Worm (Caenorhabditis elegans) whole organism, late embryonic: ENCODE data around the gene F09F9.1.

ENCODE experiments used
- ama-1 ChIP-seq: fragments of 150-350 bp; optimal IDR thresholded peaks from 2 replicates; lab custom pipeline; 2014
- fax-1 ChIP-seq: sonication (generic microtip); optimal IDR thresholded peaks from 2 replicates; lab custom pipeline; 2016; ENCODE audit warnings: missing genotype, missing genetic modification characterization, missing compliant biosample characterization
- fkh-10 ChIP-seq: fragments of 150-350 bp; optimal IDR thresholded peaks from 2 replicates; lab custom pipeline; 2014; ENCODE audit warnings: missing biosample characterization, missing genetic modification reagents, missing genetic modification characterization
- hlh-8 ChIP-seq: sonication (generic microtip); optimal IDR thresholded peaks from 2 replicates; lab custom pipeline; 2016; ENCODE audit warnings: missing genotype, missing genetic modification characterization, missing compliant biosample characterization
- lim-6 ChIP-seq: sonication (generic microtip); optimal IDR thresholded peaks from 2 replicates; lab custom pipeline; 2016; ENCODE audit warnings: missing genetic modification characterization, missing compliant biosample characterization
- madf-2 ChIP-seq: sonication (generic microtip); optimal IDR thresholded peaks from 2 replicates; lab custom pipeline; 2017; ENCODE audit warnings: missing genetic modification characterization, missing compliant biosample characterization
- unc-42 ChIP-seq: sonication (generic microtip); optimal IDR thresholded peaks from 2 replicates; lab custom pipeline; 2016; ENCODE audit warnings: missing genotype, missing genetic modification characterization, missing compliant biosample characterization
- unc-55 ChIP-seq: sonication (generic microtip); optimal IDR thresholded peaks from 2 replicates; lab custom pipeline; 2017; ENCODE audit warnings: missing biosample characterization, missing genetic modification reagents, missing genetic modification characterization

DNA sequence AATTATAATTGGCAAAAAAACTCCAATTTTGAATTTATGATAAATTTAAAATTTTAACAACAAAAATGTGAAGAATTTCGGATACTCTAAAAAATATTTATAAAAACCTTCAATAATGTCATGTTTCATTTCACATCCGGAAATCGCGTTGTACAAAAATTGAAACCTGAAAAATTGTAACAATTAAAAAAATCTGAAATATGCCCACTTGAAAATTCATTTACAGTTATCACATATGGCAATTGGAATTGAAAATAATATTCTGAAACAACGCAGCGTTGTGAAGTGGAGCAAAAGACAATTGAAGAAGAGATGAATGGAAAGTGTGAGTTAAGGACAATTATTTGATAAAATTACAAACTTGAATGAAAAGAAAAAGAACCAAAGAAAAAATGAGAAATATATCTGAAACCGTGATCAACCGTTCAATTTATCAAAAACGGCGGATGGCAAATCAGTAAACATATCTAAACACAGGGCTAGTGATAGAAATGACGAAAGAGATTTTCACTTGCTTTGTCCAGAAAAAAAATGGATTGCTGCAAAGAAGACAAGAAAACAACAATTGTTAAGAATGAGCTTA lies 33.4 kb downstream of the F09F9.1 start:
- no peak for TF ChIP-seq ama-1
- TF ChIP-seq hlh-8: no peak
- TF ChIP-seq fkh-10 (GFP tag; lab: Kevin White, UChicago): no peak
- TF ChIP-seq unc-55 (GFP tag; lab: Kevin White, UChicago): no peak
- no peak for TF ChIP-seq unc-42
- no peak for TF ChIP-seq madf-2
- no peak for TF ChIP-seq lim-6 (tag; lab: Kevin White, UChicago)
- no peak for TF ChIP-seq fax-1 (tag; lab: Kevin White, UChicago)
